Worm (Caenorhabditis elegans) whole organism, young adult: ENCODE data around the gene snap-29.

Source experiments
- hsf-1 ChIP-seq: fragments of 200-800 bp; sonication (Bioruptor generic); IDR thresholded peaks from 2 replicates; pipeline ENCODE4 v1.3.6; 2022; ENCODE audit warnings: missing genetic modification reagents, missing genetic modification characterization, missing compliant biosample characterization
- nfya-1 ChIP-seq: sonication (generic microtip); optimal IDR thresholded peaks from 2 replicates; lab custom pipeline; 2017; ENCODE audit warnings: antibody characterized with exemption, missing compliant biosample characterization, missing genetic modification characterization, borderline replicate concordance; ENCODE audit not compliant: insufficient read depth

- TF ChIP-seq nfya-1, result no peak
- TF ChIP-seq hsf-1 (GFP tag; lab: Robert Waterston, UW), result no peak
Observed at ce11 chrIII:8738289-8738688, 37.8 kb upstream of the snap-29 start.
